Fruit fly (Drosophila melanogaster) whole organism: Measurements from ENCODE around the gene CG4570.

Experiments used
- CG8478 ChIP-seq: fragments of >200 bp; optimal IDR thresholded peaks from 2 replicates; lab custom pipeline; 2018; ENCODE audit warnings: inconsistent platforms
- Dll ChIP-seq: fragments of >200 bp; optimal IDR thresholded peaks from 2 replicates; lab custom pipeline; 2017
- EcR ChIP-seq, 2 experiments: fragments of >200 bp; optimal IDR thresholded peaks; 2 replicates each; lab custom pipeline; 2017; ENCODE audit warnings: missing biosample characterization in 2 of 2, missing genetic modification characterization in 2 of 2, missing genetic modification reagents in 2 of 2
- pan ChIP-seq: fragments of >200 bp; optimal IDR thresholded peaks from 2 replicates; lab custom pipeline; 2017
- psq ChIP-seq: fragments of >200 bp; optimal IDR thresholded peaks from 2 replicates; lab custom pipeline; 2017
- usp ChIP-seq: fragments of >200 bp; optimal IDR thresholded peaks from 2 replicates; lab custom pipeline; 2017; ENCODE audit warnings: missing biosample characterization, missing genetic modification characterization, mixed read lengths

The CG4570 gene

DNA sequence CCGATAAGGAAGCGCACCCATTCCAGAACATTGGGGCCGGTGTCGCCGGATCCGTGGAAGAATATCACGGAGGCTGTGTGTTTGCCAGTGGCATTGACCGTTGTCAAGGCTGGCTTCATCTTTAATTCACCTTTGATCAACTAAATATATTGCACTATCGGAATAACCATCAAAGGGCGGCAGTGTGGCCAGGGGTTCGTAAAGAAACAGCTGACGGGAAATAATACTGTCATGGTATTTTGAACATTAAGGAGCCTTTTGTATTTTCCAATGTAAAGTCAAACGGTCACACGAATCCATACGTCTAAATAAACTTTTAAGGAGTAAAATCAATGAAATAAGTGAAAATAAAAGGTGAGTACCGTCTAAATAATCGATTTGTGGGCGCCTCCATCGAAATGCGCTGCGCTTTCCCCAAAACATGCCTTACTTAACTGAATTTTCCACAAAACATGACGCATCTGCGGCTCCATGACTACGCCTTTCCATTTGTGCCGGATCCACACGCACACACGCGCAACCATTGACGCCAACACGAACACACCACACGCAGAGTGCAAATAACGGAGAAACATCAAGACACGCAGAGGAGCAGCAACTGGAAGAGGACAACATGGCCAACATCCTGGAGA lies 2.2 kb upstream of the CG4570 start, which contains the start of the genes CG6567 and CG4511:
TSS of gene CG6567 (minus strand) at position 209 of the 632 bp plus-strand sequence.
TSS of gene CG4511 (plus strand) at position 259 of the 632 bp plus-strand sequence.
- TF ChIP-seq usp (GFP tag; lab: Kevin White, UChicago) (no peak), psq (lab: Kevin White, UChicago) (no peak), EcR (GFP tag; optimal IDR thresholded peaks at IDR 0.05; lab: Kevin White, UChicago) (no peak), Dll (no peak), pan (lab: Kevin White, UChicago) (no peak)

DNA sequence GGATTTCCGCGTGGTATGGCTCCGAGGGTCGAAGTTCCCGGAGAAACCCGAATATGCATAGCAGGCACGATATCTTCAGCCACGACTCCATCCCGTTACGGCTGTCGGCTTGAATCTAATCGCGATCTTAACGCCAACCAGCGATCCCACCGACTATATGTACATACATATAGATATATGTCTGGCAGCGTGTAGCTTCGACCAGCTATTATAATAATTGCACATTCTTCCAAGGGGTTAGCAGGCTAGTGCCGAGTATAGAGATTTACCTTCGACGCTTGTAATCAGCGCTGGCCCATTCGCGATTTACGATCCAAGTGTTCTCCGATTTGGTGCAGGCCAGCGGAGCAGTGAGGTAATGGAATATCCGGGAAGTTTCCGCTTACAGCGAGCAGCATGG lies 3.1 kb downstream of the CG4570 start, which contains the start of gene CG14694:
TSS of gene CG14694 (minus strand) at position 101 of the 400 bp plus-strand sequence.
- TF ChIP-seq CG8478 (lab: Kevin White, UChicago) (no peak), Dll (no peak), pan (lab: Kevin White, UChicago) (no peak), psq (lab: Kevin White, UChicago) (no peak), usp (GFP tag; lab: Kevin White, UChicago) (no peak), EcR (GFP tag; optimal IDR thresholded peaks at IDR 0.05; lab: Kevin White, UChicago) (no peak)

- TF ChIP-seq usp (GFP tag; lab: Kevin White, UChicago) (no peak), Dll (no peak), EcR (GFP tag; optimal IDR thresholded peaks at IDR 0.05; lab: Kevin White, UChicago) (no peak), pan (lab: Kevin White, UChicago) (no peak), psq (lab: Kevin White, UChicago) (no peak), CG8478 (lab: Kevin White, UChicago) (no peak)
Measured at dm6 chr3R:10862773-10863445, 6.3 kb downstream of the CG4570 start, which contains the start of gene CG6574. Gene CG6574, minus strand, starts transcription at chr3R:10862988.

- no peak for TF ChIP-seq EcR (GFP tag; optimal IDR thresholded peaks at IDR 0.05; lab: Kevin White, UChicago)
- no peak for TF ChIP-seq CG8478 (lab: Kevin White, UChicago)
Measured at dm6 chr3R:10863446-10863819, 6.8 kb downstream of the CG4570 start.

DNA sequence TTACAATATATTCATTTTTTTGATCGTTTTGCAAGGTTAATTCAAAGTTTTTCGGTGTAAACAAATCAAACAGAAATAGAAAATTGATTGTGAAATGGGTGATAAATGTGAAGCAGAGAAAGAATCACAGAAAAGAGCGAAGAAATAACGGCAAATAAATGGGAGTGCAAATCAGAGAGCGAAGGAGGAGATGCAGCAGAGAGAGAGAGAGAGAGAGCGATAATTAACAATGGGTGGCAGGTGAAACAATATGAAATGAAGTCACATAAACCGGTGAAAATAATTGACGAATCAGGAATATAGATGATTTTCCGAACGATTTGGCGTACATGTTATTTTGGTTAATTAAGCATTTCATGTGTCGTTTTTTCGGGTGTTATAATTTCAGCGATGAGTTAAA lies 7.3 kb downstream of the CG4570 start:
- TF ChIP-seq Dll (no peak), EcR (GFP tag; optimal IDR thresholded peaks at IDR 0.05; lab: Kevin White, UChicago) (no peak), usp (GFP tag; lab: Kevin White, UChicago) (no peak), psq (lab: Kevin White, UChicago) (no peak), CG8478 (lab: Kevin White, UChicago) (no peak), pan (lab: Kevin White, UChicago) (no peak)

- TF ChIP-seq usp (GFP tag; lab: Kevin White, UChicago) (no peak), psq (lab: Kevin White, UChicago) (no peak), Dll (no peak), EcR (GFP tag; optimal IDR thresholded peaks at IDR 0.05; lab: Kevin White, UChicago) (no peak), pan (lab: Kevin White, UChicago) (no peak), CG8478 (lab: Kevin White, UChicago) (no peak)
Measured at dm6 chr3R:10868427-10868962, 11.9 kb downstream of the CG4570 start, which contains the start of the genes SelR and Tsp86D. Gene SelR, minus strand, starts transcription at chr3R:10868642. Gene Tsp86D, plus strand, starts transcription at chr3R:10868708.

DNA sequence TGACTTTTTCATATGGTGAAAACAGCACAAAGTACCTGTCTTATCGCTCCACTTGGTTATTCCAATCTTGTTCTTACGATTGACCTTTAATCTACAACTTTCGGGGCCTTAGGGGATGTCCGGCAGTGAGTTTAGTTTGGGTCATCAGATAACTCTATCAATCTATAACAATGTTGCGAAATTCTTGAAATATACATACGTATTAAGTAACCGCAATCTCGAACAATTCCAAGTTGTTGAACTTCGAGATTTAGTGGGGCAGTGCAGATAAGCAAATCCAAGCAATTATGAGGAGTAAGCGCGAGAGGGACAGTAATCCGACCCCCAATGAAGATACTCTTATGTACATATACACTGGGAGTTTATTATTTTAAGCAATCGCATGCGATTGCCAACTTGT lies 14.0 kb downstream of the CG4570 start:
- TF ChIP-seq psq (lab: Kevin White, UChicago): no peak
- no peak for TF ChIP-seq pan (lab: Kevin White, UChicago)
- TF ChIP-seq Dll: no peak
- no peak for TF ChIP-seq CG8478 (lab: Kevin White, UChicago)
- no peak for TF ChIP-seq usp (GFP tag; lab: Kevin White, UChicago)
- TF ChIP-seq EcR (GFP tag; optimal IDR thresholded peaks at IDR 0.05; lab: Kevin White, UChicago): no peak

DNA sequence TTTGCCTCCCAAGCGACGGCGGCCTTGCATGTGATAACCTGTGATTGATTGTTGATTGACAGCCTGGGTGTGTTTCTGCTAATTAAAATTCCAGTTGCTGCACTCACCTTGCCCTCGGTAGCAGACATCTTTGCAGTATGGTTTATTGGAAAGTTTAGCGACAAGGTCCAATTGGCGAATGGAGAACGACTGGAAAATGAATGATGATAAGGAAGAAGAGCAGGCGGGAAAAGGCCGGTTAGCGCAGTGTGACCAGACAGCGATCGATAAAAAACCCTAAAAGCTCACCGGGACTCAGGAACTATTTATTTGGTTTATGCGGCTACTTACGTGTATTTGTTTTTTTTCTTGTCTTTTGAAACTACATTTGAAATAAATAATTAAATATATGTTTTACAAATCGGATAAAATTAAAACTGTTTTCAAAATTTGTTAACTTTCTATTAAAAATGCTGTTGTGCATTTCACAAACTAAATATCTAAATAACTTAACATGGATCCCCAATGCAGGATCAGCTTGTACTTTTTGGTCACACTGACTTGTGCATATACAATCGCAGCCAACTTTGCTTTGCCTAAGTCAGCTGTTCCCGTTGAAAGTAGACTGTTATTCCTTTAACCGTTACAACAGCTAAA lies 15.7 kb downstream of the CG4570 start, which contains the start of gene Fdh:
TSS of gene Fdh (minus strand) at position 234 of the 636 bp plus-strand sequence.
- no peak for TF ChIP-seq EcR (GFP tag; optimal IDR thresholded peaks at IDR 0.05; lab: Kevin White, UChicago)
- no peak for TF ChIP-seq CG8478 (lab: Kevin White, UChicago)
- no peak for TF ChIP-seq psq (lab: Kevin White, UChicago)

dm6 chr3R:10872820-10873219 lies 16.2 kb downstream of the CG4570 start, which contains the start of gene CG4596:
Gene CG4596, plus strand, starts transcription at chr3R:10873038.
- TF ChIP-seq usp (GFP tag; lab: Kevin White, UChicago) (no peak), psq (lab: Kevin White, UChicago) (no peak), pan (lab: Kevin White, UChicago) (no peak), EcR (GFP tag; optimal IDR thresholded peaks at IDR 0.05; lab: Kevin White, UChicago) (no peak), Dll (no peak), CG8478 (lab: Kevin White, UChicago) (no peak)

dm6 chr3R:10875515-10876434 lies 19.2 kb downstream of the CG4570 start, which contains the start of gene Sodh2:
Gene Sodh2, plus strand, starts transcription at chr3R:10876384.
- TF ChIP-seq EcR (GFP tag; optimal IDR thresholded peaks at IDR 0.05; lab: Kevin White, UChicago): no peak
- TF ChIP-seq psq (lab: Kevin White, UChicago): no peak
- no peak for TF ChIP-seq Dll
- TF ChIP-seq CG8478 (lab: Kevin White, UChicago): no peak
- no peak for TF ChIP-seq usp (GFP tag; lab: Kevin White, UChicago)
- no peak for TF ChIP-seq pan (lab: Kevin White, UChicago)
